Worm (Caenorhabditis elegans): ENCODE results near the gene ugt-47.

ugt-47 gene

DNA sequence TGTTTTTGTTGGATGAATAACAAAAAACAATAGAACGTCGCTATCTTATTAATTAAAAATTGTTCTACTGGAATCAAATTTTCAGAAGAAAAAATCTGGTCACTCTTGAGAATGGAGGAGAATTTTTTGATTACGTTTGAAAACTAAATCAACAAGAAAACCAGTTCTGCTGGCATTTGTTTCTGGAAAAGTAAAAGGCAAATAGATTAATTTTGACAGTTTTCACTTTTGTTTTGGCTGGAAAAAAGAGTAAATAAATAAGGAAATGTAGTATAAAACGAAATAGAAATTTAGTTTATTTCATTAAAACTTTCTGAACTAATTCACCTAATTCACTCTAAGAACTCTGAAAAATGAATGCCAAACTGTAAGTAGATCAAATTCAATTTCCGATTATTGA, 34.2 kb downstream of the ugt-47 start, which contains the start of gene fipr-13:
fipr-13 (plus strand) TSS at position 301 of the 400 bp plus-strand sequence.
- TF ChIP-seq ceh-83 (GFP tag; optimal IDR thresholded peaks at IDR 0.05) (no peak), blmp-1 (tag; optimal IDR thresholded peaks at IDR 0.05) (no peak), lin-32 (GFP tag; optimal IDR thresholded peaks at IDR 0.05) (no peak), tbx-8 (GFP tag; optimal IDR thresholded peaks at IDR 0.05) (no peak), mep-1 (tag; optimal IDR thresholded peaks at IDR 0.05) (no peak), ceh-39 (tag; optimal IDR thresholded peaks at IDR 0.05) (no peak), sem-2 (GFP tag; optimal IDR thresholded peaks at IDR 0.05) (no peak), drap-1 (GFP tag; optimal IDR thresholded peaks at IDR 0.05) (no peak), elt-1 (tag; optimal IDR thresholded peaks at IDR 0.05; ENCODE audit: borderline replicate concordance, insufficient read depth) (no peak), nhr-76 (tag; optimal IDR thresholded peaks at IDR 0.05) (no peak), unc-39 (tag; optimal IDR thresholded peaks at IDR 0.05) (no peak), M03D4.4 (tag; optimal IDR thresholded peaks at IDR 0.05) (no peak), sptf-1 (tag; optimal IDR thresholded peaks at IDR 0.05) (no peak), bed-3 (GFP tag; optimal IDR thresholded peaks at IDR 0.05) (no peak)

DNA sequence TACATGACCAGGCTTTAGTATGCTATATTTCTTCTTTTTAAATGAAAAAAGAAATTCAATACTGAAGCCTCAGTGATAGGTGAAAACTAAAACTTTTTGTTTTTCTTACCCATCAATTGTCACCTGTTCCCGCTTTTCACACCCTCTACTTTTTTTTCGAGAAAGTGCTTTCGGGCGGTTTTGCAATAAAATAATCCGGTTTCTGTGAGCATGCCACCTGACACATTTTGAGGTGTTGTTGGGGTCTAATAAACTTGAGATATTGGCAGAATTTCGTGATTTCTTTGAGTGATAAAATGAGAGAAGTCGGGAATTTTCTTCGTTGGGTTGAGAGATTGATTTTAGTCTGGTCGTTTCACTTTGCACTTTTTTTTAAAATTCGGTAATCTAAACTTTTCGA, 38.4 kb downstream of the ugt-47 start:
- no peak for TF ChIP-seq lin-32 (GFP tag; optimal IDR thresholded peaks at IDR 0.05)
- peak; percentile 4 for TF ChIP-seq unc-120 (tag; optimal IDR thresholded peaks at IDR 0.05; ENCODE audit: poor library complexity, severe bottlenecking)
- TF ChIP-seq hlh-1 (tag; optimal IDR thresholded peaks at IDR 0.05) = peak; percentile 68
- no peak for TF ChIP-seq ceh-43 (GFP tag; optimal IDR thresholded peaks at IDR 0.05)
- no peak for TF ChIP-seq mep-1 (tag; optimal IDR thresholded peaks at IDR 0.05)
- no peak for TF ChIP-seq ceh-83 (GFP tag; optimal IDR thresholded peaks at IDR 0.05)

ce11 chrV:10058748-10059147, 39.6 kb downstream of the ugt-47 start:
- TF ChIP-seq nhr-76 (tag; optimal IDR thresholded peaks at IDR 0.05) (no peak), mls-2 (tag; optimal IDR thresholded peaks at IDR 0.05) (no peak), ceh-39 (tag; optimal IDR thresholded peaks at IDR 0.05) (no peak)

DNA sequence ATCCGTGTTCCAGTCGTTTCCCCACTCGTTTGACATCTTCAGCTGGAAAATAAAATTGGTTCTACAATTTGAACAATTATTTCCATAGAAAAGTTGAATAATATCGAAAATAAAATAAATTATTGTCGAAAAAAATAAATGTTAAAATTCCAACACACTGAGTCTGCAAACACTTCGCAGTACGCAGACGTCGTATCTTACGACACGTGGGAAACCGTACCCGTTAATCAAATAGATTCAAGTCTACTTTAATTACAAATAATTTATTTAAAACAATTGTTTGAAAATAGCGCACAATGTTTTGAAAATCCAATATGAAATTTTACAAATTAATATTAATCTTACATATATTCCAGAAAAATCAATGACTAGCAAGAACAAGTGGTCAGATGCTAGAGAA, 43.5 kb downstream of the ugt-47 start, which contains the start of gene yif-1:
yif-1 (minus strand) TSS at position 42 of the 400 bp plus-strand sequence.
- TF ChIP-seq ces-1 (GFP tag; optimal IDR thresholded peaks at IDR 0.05) (peak; percentile 88), lsy-2 (tag; optimal IDR thresholded peaks at IDR 0.05) (peak; percentile 88), unc-62 (GFP tag; optimal IDR thresholded peaks at IDR 0.05) (no peak), drap-1 (GFP tag; optimal IDR thresholded peaks at IDR 0.05) (no peak)

- TF ChIP-seq cnd-1 (tag; optimal IDR thresholded peaks at IDR 0.05) = no peak
- TF ChIP-seq zip-8 (tag; optimal IDR thresholded peaks at IDR 0.05) = no peak
- TF ChIP-seq ztf-11 (tag; optimal IDR thresholded peaks at IDR 0.05) = no peak
- TF ChIP-seq pha-4 (tag; optimal IDR thresholded peaks at IDR 0.05) = no peak
- TF ChIP-seq snpc-4 (tag; optimal IDR thresholded peaks at IDR 0.05) = no peak
- no peak for TF ChIP-seq hlh-1 (tag; optimal IDR thresholded peaks at IDR 0.05)
- no peak for TF ChIP-seq mep-1 (tag; optimal IDR thresholded peaks at IDR 0.05)
- no peak for TF ChIP-seq flh-1 (GFP tag; optimal IDR thresholded peaks at IDR 0.05)
- TF ChIP-seq ceh-39 (tag; optimal IDR thresholded peaks at IDR 0.05) = no peak
- TF ChIP-seq ham-2 (GFP tag; optimal IDR thresholded peaks at IDR 0.05) = no peak
Measured at ce11 chrV:10051855-10052254, 46.5 kb downstream of the ugt-47 start, which contains the start of gene str-118. str-118 (plus strand) TSS chrV:10052155.

DNA sequence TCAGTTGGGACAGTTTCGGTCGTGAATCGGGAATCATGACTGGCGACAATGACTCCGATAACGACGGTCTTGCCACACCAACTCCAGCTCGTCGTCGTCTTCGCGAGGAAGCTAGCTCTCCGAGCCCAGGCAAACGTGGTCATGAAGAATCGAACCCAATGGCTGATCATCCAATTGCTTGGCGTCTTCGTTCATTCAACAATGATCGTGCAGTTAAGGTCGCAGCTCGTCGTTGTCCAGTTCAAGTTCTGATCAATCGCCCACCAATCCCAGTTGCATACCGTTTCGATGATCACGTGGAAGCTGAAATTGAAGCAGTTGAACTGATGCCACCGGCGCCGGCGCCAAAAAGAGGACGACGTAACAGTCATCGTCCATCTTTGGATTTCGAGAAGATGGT, 51.2 kb downstream of the ugt-47 start:
- TF ChIP-seq zip-8 (tag; optimal IDR thresholded peaks at IDR 0.05) (no peak), lsy-2 (tag; optimal IDR thresholded peaks at IDR 0.05) (no peak), unc-62 (GFP tag; optimal IDR thresholded peaks at IDR 0.05) (no peak), bed-3 (GFP tag; optimal IDR thresholded peaks at IDR 0.05) (no peak), nhr-237 (tag; optimal IDR thresholded peaks at IDR 0.05) (no peak), drap-1 (GFP tag; optimal IDR thresholded peaks at IDR 0.05) (no peak), mls-2 (tag; optimal IDR thresholded peaks at IDR 0.05) (no peak), nhr-76 (tag; optimal IDR thresholded peaks at IDR 0.05) (no peak), pha-4 (tag; optimal IDR thresholded peaks at IDR 0.05) (no peak), sptf-1 (tag; optimal IDR thresholded peaks at IDR 0.05) (no peak), blmp-1 (tag; optimal IDR thresholded peaks at IDR 0.05) (no peak), flh-1 (GFP tag; optimal IDR thresholded peaks at IDR 0.05) (no peak), hlh-1 (tag; optimal IDR thresholded peaks at IDR 0.05) (no peak), unc-120 (tag; optimal IDR thresholded peaks at IDR 0.05; ENCODE audit: poor library complexity, severe bottlenecking) (no peak), lin-32 (GFP tag; optimal IDR thresholded peaks at IDR 0.05) (no peak), lin-13 (tag; optimal IDR thresholded peaks at IDR 0.05) (no peak), M03D4.4 (tag; optimal IDR thresholded peaks at IDR 0.05) (no peak)
